Worm (Caenorhabditis elegans) whole organism, late embryonic: Measurements from ENCODE around the gene BE10.4.

Source experiments
- F13H6.1 ChIP-seq: sonication (generic microtip); optimal IDR thresholded peaks from 2 replicates; lab custom pipeline; 2016; ENCODE audit warnings: missing genetic modification characterization, missing compliant biosample characterization
- Y22D7AL.16 ChIP-seq: sonication (generic microtip); optimal IDR thresholded peaks from 2 replicates; lab custom pipeline; 2016; ENCODE audit warnings: missing genetic modification characterization, missing compliant biosample characterization
- ama-1 ChIP-seq: fragments of 150-350 bp; optimal IDR thresholded peaks from 2 replicates; lab custom pipeline; 2014
- ceh-9 ChIP-seq: sonication (generic microtip); optimal IDR thresholded peaks from 2 replicates; lab custom pipeline; 2016; ENCODE audit warnings: mild to moderate bottlenecking, missing genetic modification characterization, inconsistent platforms, missing compliant biosample characterization
- dmd-4 ChIP-seq: sonication (generic microtip); optimal IDR thresholded peaks from 2 replicates; lab custom pipeline; 2016; ENCODE audit warnings: borderline replicate concordance, missing genetic modification characterization, missing compliant biosample characterization
- dve-1 ChIP-seq: sonication (generic microtip); optimal IDR thresholded peaks from 2 replicates; lab custom pipeline; 2017; ENCODE audit warnings: antibody characterized with exemption, mild to moderate bottlenecking, missing genetic modification characterization, missing compliant biosample characterization
- elt-2 ChIP-seq: sonication (generic microtip); optimal IDR thresholded peaks from 2 replicates; lab custom pipeline; 2016; ENCODE audit warnings: missing genetic modification reagents, missing genetic modification characterization, missing compliant biosample characterization
- fkh-6 ChIP-seq: sonication (generic microtip); optimal IDR thresholded peaks from 2 replicates; lab custom pipeline; 2016; ENCODE audit warnings: missing genetic modification characterization, missing compliant biosample characterization
- nfya-1 ChIP-seq: sonication (generic microtip); optimal IDR thresholded peaks from 2 replicates; lab custom pipeline; 2017; ENCODE audit warnings: missing genetic modification characterization, mild to moderate bottlenecking, missing compliant biosample characterization, antibody characterized with exemption, moderate library complexity
- nhr-11 ChIP-seq: fragments of 150-350 bp; optimal IDR thresholded peaks from 2 replicates; lab custom pipeline; 2014; ENCODE audit warnings: missing biosample characterization, missing genetic modification characterization
- pqm-1 ChIP-seq: sonication (generic microtip); optimal IDR thresholded peaks from 2 replicates; lab custom pipeline; 2016; ENCODE audit warnings: missing genetic modification characterization, missing compliant biosample characterization
- tbx-2 ChIP-seq: sonication (generic microtip); optimal IDR thresholded peaks from 2 replicates; lab custom pipeline; 2016; ENCODE audit warnings: missing genetic modification characterization, missing compliant biosample characterization

ce11 chrIII:12838299-12838698, 25.0 kb downstream of the BE10.4 start:
- TF ChIP-seq elt-2 (tag; lab: Kevin White, UChicago) (no peak), pqm-1 (no peak), nhr-11 (no peak), nfya-1 (tag; lab: Kevin White, UChicago) (peak; percentile 93), Y22D7AL.16 (tag; lab: Kevin White, UChicago) (no peak), ceh-9 (tag; lab: Kevin White, UChicago) (no peak), dve-1 (tag; lab: Kevin White, UChicago) (no peak), ama-1 (no peak), F13H6.1 (tag; lab: Kevin White, UChicago) (no peak), tbx-2 (tag; lab: Kevin White, UChicago) (no peak), dmd-4 (tag; lab: Kevin White, UChicago) (no peak), fkh-6 (tag; lab: Kevin White, UChicago) (no peak)
